Worm (Caenorhabditis elegans) whole organism, young adult: ENCODE data around the gene F55G1.15.

Source experiments
- B0261.1 ChIP-seq: sonication (generic microtip); optimal IDR thresholded peaks from 2 replicates; lab custom pipeline; 2016; ENCODE audit warnings: mild to moderate bottlenecking, missing genetic modification characterization, moderate library complexity, missing compliant biosample characterization
- C06A6.2 ChIP-seq: fragments of 200-800 bp; sonication (Bioruptor generic); conservative IDR thresholded peaks from 2 replicates; pipeline ENCODE4 v1.3.6; 2022; ENCODE audit warnings: missing genetic modification characterization, missing compliant biosample characterization
- F10E7.11 ChIP-seq: sonication (generic microtip); optimal IDR thresholded peaks from 2 replicates; lab custom pipeline; 2017; ENCODE audit warnings: mild to moderate bottlenecking, missing genetic modification characterization, moderate library complexity, missing compliant biosample characterization
- F22D6.2 ChIP-seq: sonication (generic microtip); optimal IDR thresholded peaks from 2 replicates; lab custom pipeline; 2016; ENCODE audit warnings: mild to moderate bottlenecking, missing genetic modification characterization, missing compliant biosample characterization
- F23B12.7 ChIP-seq: sonication (generic microtip); optimal IDR thresholded peaks from 2 replicates; lab custom pipeline; 2017; ENCODE audit warnings: missing genetic modification characterization, mild to moderate bottlenecking, missing compliant biosample characterization, antibody characterized with exemption, moderate library complexity; ENCODE audit not compliant: insufficient read depth
- F33H1.4 ChIP-seq: fragments of 200-800 bp; sonication (Bioruptor generic); IDR thresholded peaks from 2 replicates; pipeline ENCODE4 v1.3.6; 2022; ENCODE audit warnings: missing genetic modification reagents, missing genetic modification characterization, missing compliant biosample characterization
- F39B2.1 ChIP-seq: fragments of 200-800 bp; sonication (Bioruptor generic); IDR thresholded peaks from 2 replicates; pipeline ENCODE4 v1.3.6; 2022; ENCODE audit warnings: missing genetic modification reagents, missing genetic modification characterization, missing compliant biosample characterization
- F49E8.2 ChIP-seq: sonication (generic microtip); optimal IDR thresholded peaks from 3 replicates; lab custom pipeline; 2017; ENCODE audit warnings: missing genetic modification characterization, mild to moderate bottlenecking, missing compliant biosample characterization, antibody characterized with exemption, moderate library complexity; ENCODE audit not compliant: insufficient read depth
- F57C9.4 ChIP-seq: sonication (generic microtip); optimal IDR thresholded peaks from 2 replicates; lab custom pipeline; 2017; ENCODE audit warnings: mild to moderate bottlenecking, missing genetic modification characterization, missing compliant biosample characterization
- K11D2.4 ChIP-seq: fragments of 200-800 bp; sonication (Bioruptor generic); IDR thresholded peaks from 2 replicates; pipeline ENCODE4 v1.3.6; 2022; ENCODE audit warnings: missing genetic modification reagents, missing genetic modification characterization, missing compliant biosample characterization
- K12H6.12 ChIP-seq: fragments of 200-800 bp; sonication (Bioruptor generic); optimal IDR thresholded peaks from 2 replicates; lab custom pipeline; 2018; ENCODE audit warnings: mild to moderate bottlenecking, missing genetic modification characterization, missing compliant biosample characterization
- Y56A3A.18 ChIP-seq: fragments of 200-800 bp; sonication (Bioruptor generic); IDR thresholded peaks from 2 replicates; pipeline ENCODE4 v1.3.6; 2022; ENCODE audit warnings: missing genetic modification reagents, missing genetic modification characterization, missing compliant biosample characterization
- Y79H2A.3 ChIP-seq: fragments of 200-800 bp; sonication (Bioruptor generic); conservative IDR thresholded peaks from 2 replicates; pipeline ENCODE4 v1.3.6; 2022; ENCODE audit warnings: missing genetic modification reagents, missing genetic modification characterization, missing compliant biosample characterization
- Y95B8A.8 ChIP-seq: fragments of 200-800 bp; sonication (Bioruptor generic); IDR thresholded peaks from 2 replicates; pipeline ENCODE4 v1.3.6; 2022; ENCODE audit warnings: missing genetic modification reagents, missing genetic modification characterization, missing compliant biosample characterization
- ZK185.1 ChIP-seq: sonication (generic microtip); optimal IDR thresholded peaks from 2 replicates; lab custom pipeline; 2016; ENCODE audit warnings: mild to moderate bottlenecking, missing genetic modification characterization, missing compliant biosample characterization; ENCODE audit not compliant: poor library complexity, severe bottlenecking
- akir-1 ChIP-seq: fragments of 200-800 bp; sonication (Bioruptor generic); optimal IDR thresholded peaks from 2 replicates; lab custom pipeline; 2018; ENCODE audit warnings: mild to moderate bottlenecking, missing genetic modification characterization, moderate library complexity, missing compliant biosample characterization
- aptf-2 ChIP-seq: fragments of 200-800 bp; sonication (Bioruptor generic); conservative IDR thresholded peaks from 2 replicates; pipeline ENCODE4 v1.3.6; 2022; ENCODE audit warnings: missing genetic modification reagents, missing genetic modification characterization, missing compliant biosample characterization
- aptf-3 ChIP-seq: fragments of 200-800 bp; sonication (Bioruptor generic); IDR thresholded peaks from 2 replicates; pipeline ENCODE4 v1.3.6; 2022; ENCODE audit warnings: missing genetic modification characterization, missing compliant biosample characterization
- atf-7 ChIP-seq: sonication (generic microtip); optimal IDR thresholded peaks from 2 replicates; lab custom pipeline; 2017; ENCODE audit warnings: mild to moderate bottlenecking, missing genetic modification characterization, missing compliant biosample characterization
- attf-5 ChIP-seq: fragments of 200-800 bp; sonication (Bioruptor generic); optimal IDR thresholded peaks from 2 replicates; lab custom pipeline; 2018; ENCODE audit warnings: mild to moderate bottlenecking, missing genetic modification characterization, missing compliant biosample characterization
- bed-1 ChIP-seq: fragments of 200-800 bp; sonication (Bioruptor generic); IDR thresholded peaks from 2 replicates; pipeline ENCODE4 v1.3.6; 2022; ENCODE audit warnings: missing genetic modification reagents, missing genetic modification characterization, missing compliant biosample characterization
- ccch-3 ChIP-seq: fragments of 200-800 bp; sonication (Bioruptor generic); optimal IDR thresholded peaks from 2 replicates; lab custom pipeline; 2018; ENCODE audit warnings: mild to moderate bottlenecking, missing genetic modification characterization, missing compliant biosample characterization
- cebp-2 ChIP-seq: fragments of 200-800 bp; sonication (Bioruptor generic); IDR thresholded peaks from 2 replicates; pipeline ENCODE4 v1.3.6; 2022; ENCODE audit warnings: missing genetic modification characterization, missing compliant biosample characterization
- dox-1 ChIP-seq: fragments of 200-800 bp; sonication (Bioruptor generic); IDR thresholded peaks from 2 replicates; pipeline ENCODE4 v1.3.6; 2022; ENCODE audit warnings: missing genetic modification reagents, missing genetic modification characterization, missing compliant biosample characterization
- dpff-1 ChIP-seq: sonication (generic microtip); optimal IDR thresholded peaks from 2 replicates; lab custom pipeline; 2017; ENCODE audit warnings: mild to moderate bottlenecking, missing genetic modification characterization, missing compliant biosample characterization
- egl-44 ChIP-seq: fragments of 200-800 bp; sonication (Bioruptor generic); IDR thresholded peaks from 2 replicates; pipeline ENCODE4 v1.3.6; 2022; ENCODE audit warnings: missing genetic modification reagents, missing genetic modification characterization, missing compliant biosample characterization
- ekl-4 ChIP-seq: fragments of 200-800 bp; sonication (Bioruptor generic); IDR thresholded peaks from 2 replicates; pipeline ENCODE4 v1.3.6; 2022; ENCODE audit warnings: missing genetic modification reagents, missing genetic modification characterization, missing compliant biosample characterization
- fkh-3 ChIP-seq: sonication (generic microtip); optimal IDR thresholded peaks from 2 replicates; lab custom pipeline; 2016; ENCODE audit warnings: mild to moderate bottlenecking, missing genetic modification characterization, missing compliant biosample characterization
- hlh-26 ChIP-seq: fragments of 200-800 bp; sonication (Bioruptor generic); conservative IDR thresholded peaks from 2 replicates; pipeline ENCODE4 v1.3.6; 2022; ENCODE audit warnings: missing genetic modification reagents, missing genetic modification characterization, missing compliant biosample characterization
- hmg-20 ChIP-seq: fragments of 200-800 bp; sonication (Bioruptor generic); IDR thresholded peaks from 2 replicates; pipeline ENCODE4 v1.3.6; 2022; ENCODE audit warnings: missing genetic modification reagents, missing genetic modification characterization, missing compliant biosample characterization
- lag-1 ChIP-seq: fragments of 200-800 bp; sonication (Bioruptor generic); IDR thresholded peaks from 2 replicates; pipeline ENCODE4 v1.3.6; 2022; ENCODE audit warnings: missing genetic modification reagents, missing genetic modification characterization, missing compliant biosample characterization
- let-526 ChIP-seq: fragments of 200-800 bp; sonication (Bioruptor generic); IDR thresholded peaks from 2 replicates; pipeline ENCODE4 v1.3.6; 2022; ENCODE audit warnings: missing genetic modification reagents, missing genetic modification characterization, missing compliant biosample characterization
- lin-26 ChIP-seq: fragments of 200-800 bp; sonication (Bioruptor generic); IDR thresholded peaks from 2 replicates; pipeline ENCODE4 v1.3.6; 2022; ENCODE audit warnings: missing genetic modification reagents, missing genetic modification characterization, missing compliant biosample characterization
- lsl-1 ChIP-seq: fragments of 200-800 bp; sonication (Bioruptor generic); optimal IDR thresholded peaks from 2 replicates; lab custom pipeline; 2018; ENCODE audit warnings: mild to moderate bottlenecking, missing genetic modification characterization, moderate library complexity, missing compliant biosample characterization
- mcd-1 ChIP-seq: fragments of 200-800 bp; sonication (Bioruptor generic); IDR thresholded peaks from 2 replicates; pipeline ENCODE4 v1.3.6; 2022; ENCODE audit warnings: missing genetic modification reagents, missing genetic modification characterization, missing compliant biosample characterization
- nfyb-1 ChIP-seq: fragments of 200-800 bp; sonication (Bioruptor generic); IDR thresholded peaks from 2 replicates; pipeline ENCODE4 v1.3.6; 2022; ENCODE audit warnings: missing genetic modification reagents, missing genetic modification characterization, missing compliant biosample characterization
- nhr-179 ChIP-seq: sonication (generic microtip); optimal IDR thresholded peaks from 2 replicates; lab custom pipeline; 2016; ENCODE audit warnings: mild to moderate bottlenecking, missing genetic modification characterization, missing compliant biosample characterization
- nhr-80 ChIP-seq: sonication (generic microtip); optimal IDR thresholded peaks from 2 replicates; lab custom pipeline; 2016; ENCODE audit warnings: missing genetic modification characterization, missing compliant biosample characterization
- nhr-90 ChIP-seq: sonication (generic microtip); optimal IDR thresholded peaks from 2 replicates; lab custom pipeline; 2016; ENCODE audit warnings: missing genotype, mild to moderate bottlenecking, missing genetic modification characterization, missing compliant biosample characterization
- pha-4 ChIP-seq: fragments of 150-350 bp; sonication (generic microtip); optimal IDR thresholded peaks from 2 replicates; lab custom pipeline; 2014; ENCODE audit warnings: missing biosample characterization, missing genetic modification reagents, missing genetic modification characterization
- repo-1 ChIP-seq: sonication (generic microtip); optimal IDR thresholded peaks from 2 replicates; lab custom pipeline; 2017; ENCODE audit warnings: mild to moderate bottlenecking, missing genetic modification characterization, missing compliant biosample characterization
- sea-2 ChIP-seq: fragments of 200-800 bp; sonication (Bioruptor generic); IDR thresholded peaks from 2 replicates; pipeline ENCODE4 v1.3.6; 2022; ENCODE audit warnings: missing genetic modification characterization, missing compliant biosample characterization
- snpc-1.3 ChIP-seq: sonication (generic microtip); optimal IDR thresholded peaks from 2 replicates; lab custom pipeline; 2017; ENCODE audit warnings: missing genetic modification characterization, mild to moderate bottlenecking, missing compliant biosample characterization, antibody characterized with exemption, moderate library complexity, missing genotype, missing genetic modification reagents; ENCODE audit not compliant: insufficient read depth
- snpc-4 ChIP-seq, 5 experiments: fragments of 150-350 bp in 1 of 5; sonication (generic microtip) in 4 of 5; optimal IDR thresholded peaks; 2 replicates each; lab custom pipeline; 2014 to 2018; ENCODE audit warnings: missing genetic modification characterization in 5 of 5, missing biosample characterization in 3 of 5, antibody characterized with exemption in 2 of 5, mild to moderate bottlenecking in 2 of 5, missing compliant biosample characterization in 2 of 5, missing genotype in 2 of 5, moderate library complexity in 2 of 5, missing genetic modification reagents in 1 of 5
- sptf-2 ChIP-seq: fragments of 200-800 bp; sonication (Bioruptor generic); optimal IDR thresholded peaks from 2 replicates; lab custom pipeline; 2018; ENCODE audit warnings: mild to moderate bottlenecking, missing genetic modification characterization, missing compliant biosample characterization
- zim-3 ChIP-seq: sonication (generic microtip); optimal IDR thresholded peaks from 2 replicates; lab custom pipeline; 2017; ENCODE audit warnings: mild to moderate bottlenecking, missing genetic modification characterization, moderate library complexity, missing compliant biosample characterization
- ztf-18 ChIP-seq: sonication (generic microtip); optimal IDR thresholded peaks from 2 replicates; lab custom pipeline; 2016; ENCODE audit warnings: missing genotype, mild to moderate bottlenecking, missing genetic modification characterization, missing compliant biosample characterization
- ztf-26 ChIP-seq: sonication (generic microtip); optimal IDR thresholded peaks from 2 replicates; lab custom pipeline; 2017; ENCODE audit warnings: missing genetic modification characterization, missing compliant biosample characterization

The F55G1.15 gene

DNA sequence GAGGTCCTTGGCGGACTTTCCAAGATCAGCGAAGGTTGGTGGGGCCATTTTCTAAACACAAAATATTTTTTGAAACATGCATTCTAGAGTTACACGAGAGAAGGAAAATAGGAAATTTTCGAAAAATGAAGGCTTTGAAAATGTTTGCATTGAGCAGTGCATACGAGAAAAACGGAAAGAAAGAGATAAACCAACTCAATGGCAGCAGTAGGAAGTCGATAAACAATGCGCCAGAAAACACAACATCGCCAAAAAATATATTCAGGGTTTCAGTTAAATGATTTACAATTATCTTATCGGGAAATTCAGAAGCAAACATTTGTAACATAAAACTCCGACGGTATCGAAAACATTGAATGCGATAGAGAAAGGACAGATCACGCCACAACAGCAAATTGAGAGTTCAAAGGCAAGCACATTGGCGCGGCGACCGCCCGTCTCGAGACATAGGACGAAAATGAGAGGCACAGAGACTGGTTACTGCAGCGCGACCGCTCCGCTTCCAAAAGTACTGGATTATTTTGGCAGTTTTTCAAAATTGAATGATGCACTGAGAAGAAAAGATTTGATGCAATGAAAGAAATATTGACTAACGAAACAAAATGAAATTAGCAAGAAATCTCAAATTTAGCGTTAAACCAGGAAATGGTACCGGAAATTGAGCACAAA is 6.7 kb upstream of the F55G1.15 start, which contains the start of the genes vdac-1 and R05G6.5 (continued):
- TF ChIP-seq C06A6.2 (no peak), ccch-3 (GFP tag; lab: Kevin White, UChicago) (no peak), F22D6.2 (tag; lab: Kevin White, UChicago) (no peak), egl-44 (GFP tag; lab: Robert Waterston, UW) (no peak), akir-1 (no peak), aptf-3 (GFP tag; lab: Robert Waterston, UW) (no peak), K12H6.12 (tag; lab: Kevin White, UChicago) (peak; percentile 51), Y95B8A.8 (GFP tag; lab: Robert Waterston, UW) (peak; percentile 76), F39B2.1 (GFP tag; lab: Robert Waterston, UW) (no peak), bed-1 (GFP tag; lab: Robert Waterston, UW) (no peak), nfyb-1 (GFP tag; lab: Robert Waterston, UW) (peak; percentile 44; the same call in 1 of the 2 replicates), F57C9.4 (tag; lab: Kevin White, UChicago) (no peak), atf-7 (tag; lab: Kevin White, UChicago) (peak; percentile 44), Y56A3A.18 (GFP tag; lab: Robert Waterston, UW) (no peak), snpc-4 (GFP tag; optimal IDR thresholded peaks at IDR 0.05; lab: Kevin White, UChicago) (peak; percentile 22), snpc-4 (tag; optimal IDR thresholded peaks at IDR 0.05; lab: Kevin White, UChicago) (peak; percentile 17 to 58 (median 24)), B0261.1 (no peak), lsl-1 (GFP tag; lab: Kevin White, UChicago) (no peak), F33H1.4 (GFP tag; lab: Robert Waterston, UW) (no peak), ekl-4 (peak; percentile 87), nhr-179 (tag; lab: Kevin White, UChicago) (no peak), hmg-20 (no peak), fkh-3 (no peak), pha-4 (tag; lab: Kevin White, UChicago) (no peak), dpff-1 (tag; lab: Kevin White, UChicago) (no peak), ztf-18 (peak; percentile 42), zim-3 (tag; lab: Kevin White, UChicago) (no peak), nhr-90 (tag; lab: Kevin White, UChicago) (no peak), F23B12.7 (tag; lab: Kevin White, UChicago) (peak; percentile 25), attf-5 (GFP tag; lab: Kevin White, UChicago) (peak; percentile 80), nhr-80 (tag; lab: Kevin White, UChicago) (peak; percentile 97), aptf-2 (GFP tag; lab: Robert Waterston, UW) (no peak), ztf-26 (tag; lab: Kevin White, UChicago) (peak; percentile 21), let-526 (GFP tag; lab: Robert Waterston, UW) (no peak), F49E8.2 (tag; lab: Kevin White, UChicago) (no peak)

DNA sequence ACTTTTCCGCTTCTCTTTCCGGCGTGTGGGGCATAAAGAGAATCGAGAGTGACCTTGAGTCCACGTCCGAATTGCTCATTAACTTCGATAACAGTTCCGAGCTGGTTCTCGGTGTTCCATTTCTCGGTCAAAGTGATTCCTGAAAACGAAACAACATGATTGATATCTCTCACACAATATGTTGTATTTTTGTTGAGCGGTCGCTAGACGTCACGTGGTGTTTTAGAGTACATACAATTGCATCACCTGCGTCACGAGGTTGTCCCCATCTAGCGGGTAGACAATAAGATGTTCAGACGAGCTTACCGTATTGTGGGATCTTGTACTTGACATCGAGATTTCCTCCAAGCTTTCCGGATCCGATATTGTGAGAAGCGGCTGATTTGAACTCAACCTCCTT is 6.1 kb upstream of the F55G1.15 start:
- TF ChIP-seq repo-1 (tag; lab: Kevin White, UChicago) (no peak), sea-2 (GFP tag; lab: Robert Waterston, UW) (no peak), sptf-2 (GFP tag; lab: Kevin White, UChicago) (peak; percentile 0), F10E7.11 (no peak), snpc-1.3 (tag; lab: Kevin White, UChicago) (no peak), hlh-26 (GFP tag; lab: Robert Waterston, UW) (no peak), cebp-2 (no peak), K11D2.4 (GFP tag; lab: Robert Waterston, UW) (no peak), lag-1 (no peak), dox-1 (no peak), mcd-1 (GFP tag; lab: Robert Waterston, UW) (no peak; the same call in none of the 2 replicates), ZK185.1 (tag; lab: Kevin White, UChicago) (peak; percentile 54), lin-26 (GFP tag; lab: Robert Waterston, UW) (no peak), hmg-20 (no peak), Y95B8A.8 (GFP tag; lab: Robert Waterston, UW) (no peak), Y79H2A.3 (GFP tag; lab: Robert Waterston, UW) (no peak)
